Fruit fly (Drosophila melanogaster): ENCODE results near the gene CG12375.

dm6 chr2L:8087468-8087789, 39.3 kb downstream of the CG12375 start:
- TF ChIP-seq Rx (GFP tag; IDR thresholded peaks at IDR 0.05) (no peak), Gug (GFP tag; IDR thresholded peaks at IDR 0.05) (no peak), CG9437 (GFP tag; optimal IDR thresholded peaks at IDR 0.05) (no peak), CG10147 (GFP tag; optimal IDR thresholded peaks at IDR 0.05) (no peak)
